Fruit fly (Drosophila melanogaster) whole organism, embryonic: Measurements from ENCODE around the gene CG31867.

Experiments
- B-H1 ChIP-seq: fragments of 200-800 bp; sonication (Bioruptor generic); IDR thresholded peaks from 3 replicates; pipeline ENCODE4 v1.3.6; 2022; ENCODE audit warnings: missing biosample characterization, missing genetic modification characterization
- CG4360 ChIP-seq: fragments of 200-800 bp; sonication (Bioruptor generic); IDR thresholded peaks from 2 replicates; pipeline ENCODE4 v1.3.6; 2022; ENCODE audit warnings: missing biosample characterization, missing genetic modification characterization
- CG4404 ChIP-seq: fragments of 200-800 bp; sonication (Bioruptor generic); IDR thresholded peaks from 2 replicates; pipeline ENCODE4 v1.3.6; 2022; ENCODE audit warnings: missing biosample characterization, missing genetic modification characterization
- CG8388 ChIP-seq: fragments of 200-800 bp; sonication (Bioruptor generic); optimal IDR thresholded peaks from 2 replicates; lab custom pipeline; 2019; ENCODE audit warnings: missing biosample characterization, mild to moderate bottlenecking, missing genetic modification characterization, moderate library complexity
- Dbx ChIP-seq: fragments of 200-800 bp; sonication (Bioruptor generic); IDR thresholded peaks from 3 replicates; pipeline ENCODE4 v1.3.6; 2022; ENCODE audit warnings: missing biosample characterization, missing genetic modification characterization
- Dfd ChIP-seq, 2 experiments: fragments of >200 bp; optimal IDR thresholded peaks; 2 replicates each; lab custom pipeline; 2017; ENCODE audit warnings: missing biosample characterization in 2 of 2, missing genetic modification characterization in 2 of 2
- HmgZ ChIP-seq: fragments of 200-800 bp; sonication (Bioruptor generic); optimal IDR thresholded peaks from 2 replicates; lab custom pipeline; 2018; ENCODE audit warnings: missing biosample characterization, mild to moderate bottlenecking, missing genetic modification characterization
- Sox100B ChIP-seq: fragments of 200-800 bp; sonication (Bioruptor generic); optimal IDR thresholded peaks from 3 replicates; lab custom pipeline; 2018; ENCODE audit warnings: missing biosample characterization, mild to moderate bottlenecking, missing genetic modification characterization
- amos ChIP-seq: fragments of 200-800 bp; sonication (Bioruptor generic); IDR thresholded peaks from 2 replicates; pipeline ENCODE4 v1.3.6; 2022; ENCODE audit warnings: missing biosample characterization, missing genetic modification characterization; ENCODE audit not compliant: partially characterized antibody
- fru ChIP-seq: fragments of >200 bp; optimal IDR thresholded peaks from 2 replicates; lab custom pipeline; 2017
- gce ChIP-seq: fragments of 200-800 bp; sonication (Bioruptor generic); IDR thresholded peaks from 3 replicates; pipeline ENCODE4 v1.3.6; 2022; ENCODE audit warnings: missing biosample characterization, missing genetic modification characterization
- lilli ChIP-seq: fragments of 200-800 bp; sonication (Bioruptor generic); optimal IDR thresholded peaks from 3 replicates; lab custom pipeline; 2016; ENCODE audit warnings: missing biosample characterization, missing genetic modification characterization
- stc ChIP-seq: fragments of 200-800 bp; sonication (Bioruptor generic); IDR thresholded peaks from 2 replicates; pipeline ENCODE4 v1.3.6; 2022; ENCODE audit warnings: missing biosample characterization, missing genetic modification characterization

DNA sequence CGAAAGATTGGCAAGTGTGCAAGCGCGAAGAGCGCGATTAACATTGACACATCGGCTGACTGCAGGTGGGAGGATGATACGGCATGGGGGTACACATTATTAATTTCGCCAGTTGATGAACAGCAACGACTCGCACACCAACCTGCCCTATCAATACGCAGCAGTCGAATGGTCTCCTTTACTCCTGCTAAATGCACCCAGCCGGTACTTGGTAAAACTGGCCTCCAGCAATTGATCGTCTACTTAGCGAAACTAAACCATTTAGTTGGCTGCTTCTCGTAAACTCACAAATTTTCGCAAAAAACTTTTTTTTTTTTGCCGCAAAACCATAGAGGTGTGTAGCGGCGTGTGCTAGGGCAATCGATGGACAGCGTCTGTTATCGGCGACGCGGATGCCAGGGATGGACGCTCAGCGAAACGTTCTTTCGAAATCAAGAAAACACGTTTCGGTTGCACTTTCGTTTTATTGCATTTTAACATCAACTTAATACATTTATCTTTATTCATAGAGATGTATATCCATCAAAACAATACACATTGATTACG is 44.6 kb downstream of the CG31867 start, which contains the start of gene Ge-1:
- TF ChIP-seq Dbx (GFP tag; lab: Robert Waterston, UW) (peak; percentile 59; the same call in 1 of the 3 replicates), HmgZ (tag; lab: Kevin White, UChicago) (peak; percentile 38), amos (GFP tag; lab: Robert Waterston, UW) (peak; percentile 58), B-H1 (GFP tag; lab: Robert Waterston, UW) (no peak), stc (GFP tag; lab: Robert Waterston, UW) (no peak), CG8388 (no peak), CG4404 (GFP tag; lab: Robert Waterston, UW) (no peak), gce (GFP tag; lab: Robert Waterston, UW) (no peak), Sox100B (no peak), lilli (GFP tag; lab: Kevin White, UChicago) (no peak), CG4360 (GFP tag; lab: Robert Waterston, UW) (no peak), Dfd (GFP tag; optimal IDR thresholded peaks at IDR 0.05; lab: Kevin White, UChicago) (no peak), fru (lab: Kevin White, UChicago) (no peak)
